Worm (Caenorhabditis elegans): ENCODE measurements around the gene srbc-79.

The srbc-79 gene

DNA sequence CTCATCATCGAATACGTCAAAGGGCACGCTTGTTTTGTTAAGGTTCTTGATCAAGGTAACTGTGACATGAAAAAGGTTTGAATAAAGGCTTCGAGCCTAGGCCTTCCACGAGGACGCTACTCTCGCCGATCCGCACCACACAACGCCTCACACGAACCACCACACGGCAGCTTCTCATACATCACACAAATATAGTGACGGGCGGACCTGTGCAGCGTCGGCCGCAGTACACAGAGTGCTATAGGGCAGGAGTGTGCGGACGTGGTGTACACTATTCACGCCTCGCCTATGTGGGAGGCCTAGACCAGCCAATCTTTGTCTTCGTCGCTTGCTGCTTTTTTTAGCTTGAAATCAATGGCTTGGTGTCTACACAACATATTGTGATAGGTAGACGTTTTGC is 36.6 kb downstream of the srbc-79 start:
- TF ChIP-seq nfya-1 (tag; optimal IDR thresholded peaks at IDR 0.05; ENCODE audit: insufficient read depth) (peak; percentile 35), snpc-4 (tag; optimal IDR thresholded peaks at IDR 0.05) (peak; percentile 96), lin-39 (tag; optimal IDR thresholded peaks at IDR 0.05) (peak; percentile 3), elt-3 (tag; optimal IDR thresholded peaks at IDR 0.05) (no peak)

DNA sequence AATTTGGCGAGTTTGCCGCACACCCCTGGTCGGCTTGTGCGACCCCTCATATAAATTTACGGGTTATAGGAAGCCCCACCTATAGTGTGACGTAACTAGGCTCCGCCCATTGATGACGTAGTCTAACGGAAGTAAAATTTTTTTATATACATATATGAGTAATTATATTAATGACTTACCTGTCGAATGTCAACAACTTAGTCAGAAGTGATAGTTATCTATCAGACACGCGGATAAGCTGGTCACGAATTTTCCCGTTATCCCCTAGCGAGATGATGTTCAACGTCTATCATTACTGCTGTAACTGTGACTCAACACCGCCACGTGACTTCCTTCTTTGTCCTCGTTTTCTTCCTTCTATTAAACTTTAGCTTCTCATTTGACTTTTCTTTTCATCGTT is 38.5 kb downstream of the srbc-79 start, which contains the start of gene srd-70:
Gene srd-70 (plus strand): TSS at position 301 of the 400 bp plus-strand sequence.
- no peak for TF ChIP-seq nhr-237 (tag; optimal IDR thresholded peaks at IDR 0.05)

- TF ChIP-seq ztf-11 (tag; optimal IDR thresholded peaks at IDR 0.05), result no peak
These were observed 39.2 kb downstream of the srbc-79 start, which contains the start of gene F48F5.6 for ce11 chrV:20453084-20453483. Gene F48F5.6, minus strand, starts transcription at chrV:20453184.

DNA sequence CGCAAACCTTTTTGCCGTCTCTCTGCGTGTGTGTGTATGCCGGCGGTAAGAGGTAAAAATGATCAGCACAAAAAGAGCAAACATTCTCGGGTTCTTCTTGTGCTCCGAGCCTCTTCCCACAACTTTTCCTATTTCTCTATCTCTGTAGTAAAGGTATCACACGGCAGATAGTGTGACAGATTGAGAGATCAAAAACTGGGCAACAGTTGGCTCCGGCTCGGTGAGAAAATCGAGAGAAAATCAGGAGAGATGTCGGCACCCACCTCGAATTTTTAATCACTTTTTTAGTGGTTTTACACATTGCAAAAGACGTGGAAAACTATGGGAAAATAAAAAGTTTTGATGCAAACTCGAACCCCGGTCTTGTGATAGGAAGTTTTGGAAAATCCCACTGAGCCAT is 40.5 kb downstream of the srbc-79 start:
- TF ChIP-seq ztf-11 (tag; optimal IDR thresholded peaks at IDR 0.05) (no peak), egl-5 (tag; optimal IDR thresholded peaks at IDR 0.05) (peak; percentile 6), nfya-1 (tag; optimal IDR thresholded peaks at IDR 0.05; ENCODE audit: insufficient read depth) (peak; percentile 12)

DNA sequence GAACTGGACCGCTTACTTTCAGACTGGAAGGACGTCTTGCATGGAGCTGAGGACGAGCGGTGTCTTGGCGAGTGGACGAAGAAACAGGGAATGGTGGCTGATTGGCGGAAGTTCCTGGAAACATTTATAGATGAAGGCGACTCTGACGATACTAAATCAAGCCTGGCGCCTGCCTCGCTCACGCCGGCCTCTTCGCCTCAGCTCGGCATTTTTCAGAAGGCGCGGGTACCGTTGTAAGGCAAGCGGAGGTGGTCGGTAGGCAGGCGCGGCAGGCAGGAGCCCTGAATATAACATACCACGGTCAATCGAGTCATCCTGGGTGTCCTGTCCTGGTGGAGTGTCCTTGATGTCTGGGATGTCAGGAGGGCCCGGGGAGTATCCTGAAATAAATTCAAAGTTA is 46.4 kb downstream of the srbc-79 start:
- no peak for TF ChIP-seq elt-3 (tag; optimal IDR thresholded peaks at IDR 0.05)
- TF ChIP-seq skn-1 (tag; optimal IDR thresholded peaks at IDR 0.05), result no peak
- TF ChIP-seq nhr-11 (tag; optimal IDR thresholded peaks at IDR 0.05), result no peak
- TF ChIP-seq ceh-82 (tag; optimal IDR thresholded peaks at IDR 0.05), result no peak
- no peak for TF ChIP-seq nhr-25 (tag; optimal IDR thresholded peaks at IDR 0.05)
- TF ChIP-seq nhr-237 (tag; optimal IDR thresholded peaks at IDR 0.05), result no peak
- TF ChIP-seq unc-39 (tag; optimal IDR thresholded peaks at IDR 0.05), result no peak
- no peak for TF ChIP-seq ceh-9 (tag; optimal IDR thresholded peaks at IDR 0.05)
